Worm (Caenorhabditis elegans) whole organism, L4/young adult: ENCODE results near the gene mob-1.

Source experiments
- W03F9.2 ChIP-seq: fragments of 150-350 bp; optimal IDR thresholded peaks from 2 replicates; lab custom pipeline; 2014; ENCODE audit warnings: missing biosample characterization, missing genetic modification characterization
- dao-5 ChIP-seq: sonication (generic microtip); optimal IDR thresholded peaks from 2 replicates; lab custom pipeline; 2016; ENCODE audit warnings: missing genotype, missing genetic modification characterization, moderate library complexity, missing compliant biosample characterization

DNA sequence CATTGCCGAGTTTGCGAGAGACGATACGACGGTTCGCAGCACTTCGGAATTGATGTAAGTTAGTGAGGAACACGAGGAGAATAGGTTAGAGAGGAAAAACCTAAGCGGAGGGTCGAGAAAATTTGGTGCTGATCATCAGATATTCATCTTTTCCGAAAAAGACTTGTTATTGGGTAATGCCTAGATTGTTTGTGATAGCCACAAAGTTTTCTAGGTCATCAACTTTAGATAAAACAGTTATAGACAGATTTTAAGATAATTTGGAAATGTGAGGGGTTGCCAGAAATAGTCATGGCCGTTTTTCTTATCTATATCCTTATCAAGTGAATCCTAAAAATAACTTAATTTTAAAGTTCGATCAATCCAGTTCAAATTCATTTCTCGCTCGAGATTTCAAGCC, 40.0 kb downstream of the mob-1 start:
- no peak for TF ChIP-seq W03F9.2 (tag; lab: Kevin White, UChicago)
- TF ChIP-seq dao-5 (tag; lab: Kevin White, UChicago), result no peak
